Worm (Caenorhabditis elegans): Measurements from ENCODE around the gene H41C03.1.

DNA sequence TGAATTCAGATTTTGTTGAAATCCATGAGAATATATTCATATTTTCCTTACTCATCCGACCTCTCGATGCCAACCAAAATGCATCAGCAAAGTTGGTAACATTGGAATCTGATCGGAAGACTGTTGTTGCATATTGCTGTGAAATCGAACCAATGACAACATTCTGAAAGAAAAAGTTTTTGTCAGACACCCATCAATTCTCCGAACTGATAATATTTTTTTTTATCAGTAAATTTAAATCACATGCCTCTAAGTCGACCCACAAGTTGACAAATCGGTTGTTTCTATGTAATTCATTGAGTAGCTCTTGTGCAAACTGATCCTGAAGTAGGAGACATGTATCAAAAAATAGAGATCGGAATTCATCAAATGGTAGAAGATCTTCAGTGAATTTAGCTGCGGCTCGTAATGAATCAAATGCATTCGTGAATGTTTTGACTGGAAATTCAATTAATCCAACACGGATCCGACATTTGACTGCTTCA lies 24.2 kb upstream of the H41C03.1 start, which contains the start of gene col-74:
- TF ChIP-seq elt-3 (tag; optimal IDR thresholded peaks at IDR 0.05), result no peak
- TF ChIP-seq tbx-2 (tag; optimal IDR thresholded peaks at IDR 0.05), result no peak
- TF ChIP-seq aly-2 (tag; optimal IDR thresholded peaks at IDR 0.05), result no peak
- no peak for TF ChIP-seq nhr-12 (tag; optimal IDR thresholded peaks at IDR 0.05)
- no peak for TF ChIP-seq egl-5 (tag; optimal IDR thresholded peaks at IDR 0.05)
- no peak for TF ChIP-seq ceh-16 (tag; optimal IDR thresholded peaks at IDR 0.05)
- TF ChIP-seq skn-1 (tag; optimal IDR thresholded peaks at IDR 0.05), result no peak
- TF ChIP-seq sea-2 (GFP tag; optimal IDR thresholded peaks at IDR 0.05), result no peak
- TF ChIP-seq egl-27 (tag; optimal IDR thresholded peaks at IDR 0.05), result no peak
- no peak for TF ChIP-seq unc-39 (tag; optimal IDR thresholded peaks at IDR 0.05)
- TF ChIP-seq ama-1 (optimal IDR thresholded peaks at IDR 0.05), result no peak

All from whole organism, L3 larva.